Fruit fly (Drosophila melanogaster): Measurements from ENCODE around the gene CG46383.

Gene CG46383

DNA sequence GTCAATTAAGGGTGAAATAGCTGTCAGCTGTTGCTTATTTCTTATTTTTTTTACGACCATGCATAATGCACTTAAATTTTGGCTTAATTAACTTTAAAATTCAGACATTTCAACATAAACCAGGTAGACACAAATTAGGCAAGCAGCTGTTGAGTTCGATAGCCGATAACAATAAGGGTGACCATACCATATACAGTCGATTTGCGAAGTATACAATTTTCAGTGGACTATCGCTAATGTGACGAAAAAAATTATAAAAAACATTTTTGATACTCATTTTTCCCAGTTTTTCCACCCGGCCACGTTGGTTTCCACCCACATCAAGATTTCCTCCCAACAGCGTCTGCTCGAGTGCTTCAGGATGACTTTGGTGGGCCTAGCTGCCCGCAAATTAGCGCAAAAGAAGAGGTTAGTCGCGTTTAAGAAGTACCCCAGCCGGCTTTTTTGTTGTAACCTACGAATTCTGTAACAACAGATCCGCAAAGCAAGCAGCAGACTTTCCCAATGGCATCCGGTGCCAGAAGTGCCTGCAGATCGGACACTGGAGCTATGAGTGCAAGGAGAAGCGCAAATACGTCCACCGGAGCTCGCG is 13.0 kb upstream of the CG46383 start, which contains the start of the genes CG4287 and CG5516 (continued):
- TF ChIP-seq CG9609 (GFP tag; optimal IDR thresholded peaks at IDR 0.05) (peak; percentile 8), trem (tag; optimal IDR thresholded peaks at IDR 0.05) (peak; percentile 22), NFAT (GFP tag; IDR thresholded peaks at IDR 0.05) (peak; percentile 54; the same call in 1 of the 2 replicates), lab (GFP tag; optimal IDR thresholded peaks at IDR 0.05) (no peak), Side (GFP tag; optimal IDR thresholded peaks at IDR 0.05) (peak; percentile 63), unc-4 (GFP tag; IDR thresholded peaks at IDR 0.05; ENCODE audit: partially characterized antibody) (peak; percentile 44; the same call in 1 of the 2 replicates), hbn (GFP tag; IDR thresholded peaks at IDR 0.05; ENCODE audit: partially characterized antibody) (peak; percentile 47; the same call in 1 of the 2 replicates), CG16813 (GFP tag; IDR thresholded peaks at IDR 0.05; ENCODE audit: partially characterized antibody) (peak; percentile 37; the same call in 1 of the 3 replicates), Chrac-16 (GFP tag; optimal IDR thresholded peaks at IDR 0.05) (peak; percentile 28), Sry-δ (GFP tag; optimal IDR thresholded peaks at IDR 0.05) (peak; percentile 56), CG10565 (GFP tag; optimal IDR thresholded peaks at IDR 0.05) (no peak), Doc3 (GFP tag; IDR thresholded peaks at IDR 0.05; ENCODE audit: partially characterized antibody) (peak; percentile 57; the same call in 2 of the 3 replicates), tll (GFP tag; optimal IDR thresholded peaks at IDR 0.05) (peak in 1 of 2 experiments; percentile 19), CG2116 (GFP tag; optimal IDR thresholded peaks at IDR 0.05) (peak; percentile 92), exex (tag; optimal IDR thresholded peaks at IDR 0.05) (no peak), MESR4 (GFP tag; optimal IDR thresholded peaks at IDR 0.05) (peak; percentile 69), CHES-1-like (GFP tag; optimal IDR thresholded peaks at IDR 0.05) (peak; percentile 23), stwl (tag; optimal IDR thresholded peaks at IDR 0.05) (peak; percentile 62), HmgD (GFP tag; optimal IDR thresholded peaks at IDR 0.05) (peak; percentile 38), Scr (GFP tag; IDR thresholded peaks at IDR 0.05; ENCODE audit: partially characterized antibody) (peak; percentile 54), CG1603 (tag; optimal IDR thresholded peaks at IDR 0.05) (peak; percentile 54)

DNA sequence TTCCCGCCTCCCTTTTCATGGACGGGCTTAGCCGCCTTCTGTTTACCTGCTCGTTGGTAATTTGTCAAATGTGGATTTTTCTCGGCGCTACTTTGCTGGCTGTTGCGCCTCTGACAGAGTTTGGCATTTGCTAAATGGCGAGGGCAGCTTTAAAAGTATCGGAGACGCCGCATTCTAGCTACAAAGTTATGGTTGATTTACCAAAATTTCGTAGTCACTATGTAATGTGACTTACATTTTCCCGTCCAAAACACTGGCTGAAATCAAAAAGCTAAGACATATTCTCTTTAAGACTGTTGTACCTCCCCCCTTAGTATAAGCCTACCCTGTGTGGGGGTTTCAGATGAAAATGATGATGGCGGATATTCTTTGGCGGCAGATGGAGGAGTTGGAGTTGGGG is 3.1 kb downstream of the CG46383 start:
- TF ChIP-seq HHEX (GFP tag; optimal IDR thresholded peaks at IDR 0.05) (no peak), CG17359 (tag; optimal IDR thresholded peaks at IDR 0.05) (no peak), CG18599 (GFP tag; optimal IDR thresholded peaks at IDR 0.05) (peak; percentile 35), slbo (GFP tag; IDR thresholded peaks at IDR 0.05) (0 out of 2 replicates have a peak, but pooled peaks have one; percentile 36), CG8281 (tag; optimal IDR thresholded peaks at IDR 0.05) (no peak), hkb (optimal IDR thresholded peaks at IDR 0.05) (peak; percentile 62), hkb (GFP tag; IDR thresholded peaks at IDR 0.05) (no peak), abd-A (tag; optimal IDR thresholded peaks at IDR 0.05) (no peak), tx (GFP tag; optimal IDR thresholded peaks at IDR 0.05) (no peak), bcd (GFP tag; optimal IDR thresholded peaks at IDR 0.05) (no peak), mam (GFP tag; optimal IDR thresholded peaks at IDR 0.05) (peak; percentile 1), CG13894 (tag; optimal IDR thresholded peaks at IDR 0.05) (peak; percentile 8), CG33213 (GFP tag; optimal IDR thresholded peaks at IDR 0.05) (no peak), Hsf (GFP tag; optimal IDR thresholded peaks at IDR 0.05) (no peak), CG9932 (GFP tag; IDR thresholded peaks at IDR 0.05) (peak; percentile 44; the same call in 1 of the 2 replicates), CG7372 (GFP tag; IDR thresholded peaks at IDR 0.05) (no peak), z (GFP tag; IDR thresholded peaks at IDR 0.05) (no peak), CoRest (tag; optimal IDR thresholded peaks at IDR 0.05) (no peak), CG11456 (GFP tag; IDR thresholded peaks at IDR 0.05) (0 out of 3 replicates have a peak, but pooled peaks have one; percentile 57), ase (GFP tag; IDR thresholded peaks at IDR 0.05) (no peak), nerfin-2 (GFP tag; IDR thresholded peaks at IDR 0.05; ENCODE audit: partially characterized antibody) (no peak), CG1792 (GFP tag; optimal IDR thresholded peaks at IDR 0.05) (no peak), pum (GFP tag; optimal IDR thresholded peaks at IDR 0.05) (no peak), Ravus (GFP tag; IDR thresholded peaks at IDR 0.05) (no peak), CG13287 (GFP tag; IDR thresholded peaks at IDR 0.05; ENCODE audit: partially characterized antibody) (no peak), CG4404 (GFP tag; IDR thresholded peaks at IDR 0.05) (0 out of 2 replicates have a peak, but pooled peaks have one; percentile 26), CG3838 (GFP tag; optimal IDR thresholded peaks at IDR 0.05) (no peak), D19A (tag; optimal IDR thresholded peaks at IDR 0.05) (no peak)

All from whole organism, embryonic.